Fruit fly (Drosophila melanogaster) whole organism, embryonic: ENCODE results near the gene bol.

Source experiments
- Adf1 ChIP-seq: fragments of 200-800 bp; sonication (Bioruptor generic); IDR thresholded peaks from 2 replicates; pipeline ENCODE4 v1.3.6; 2022; ENCODE audit warnings: missing biosample characterization, missing genetic modification characterization
- BEAF-32 ChIP-seq: fragments of 200-800 bp; sonication (Bioruptor generic); optimal IDR thresholded peaks from 3 replicates; lab custom pipeline; 2017; ENCODE audit warnings: missing biosample characterization, missing genetic modification characterization, mild to moderate bottlenecking, moderate library complexity, missing genetic modification reagents
- CG10321 ChIP-seq: fragments of 200-800 bp; sonication (Bioruptor generic); IDR thresholded peaks from 2 replicates; pipeline ENCODE4 v1.3.6; 2022; ENCODE audit warnings: missing biosample characterization, missing genetic modification characterization
- CG10366 ChIP-seq: fragments of 200-800 bp; sonication (Bioruptor generic); IDR thresholded peaks from 2 replicates; pipeline ENCODE4 v1.3.6; 2022; ENCODE audit warnings: missing biosample characterization, missing genetic modification characterization
- CG11398 ChIP-seq: fragments of 200-800 bp; sonication (Bioruptor generic); optimal IDR thresholded peaks from 2 replicates; lab custom pipeline; 2016; ENCODE audit warnings: missing biosample characterization, missing genetic modification characterization
- CG12299 ChIP-seq: fragments of 200-800 bp; sonication (Bioruptor generic); optimal IDR thresholded peaks from 2 replicates; lab custom pipeline; 2018; ENCODE audit warnings: missing biosample characterization, mild to moderate bottlenecking, missing genetic modification characterization
- CG12942 ChIP-seq: fragments of 200-800 bp; sonication (Bioruptor generic); optimal IDR thresholded peaks from 3 replicates; lab custom pipeline; 2016; ENCODE audit warnings: missing biosample characterization, missing genetic modification characterization
- CG2678 ChIP-seq: fragments of 200-800 bp; sonication (Bioruptor generic); optimal IDR thresholded peaks from 3 replicates; lab custom pipeline; 2019; ENCODE audit warnings: missing biosample characterization, mild to moderate bottlenecking, missing genetic modification characterization, moderate library complexity
- CG30431 ChIP-seq: fragments of 200-800 bp; sonication (Bioruptor generic); optimal IDR thresholded peaks from 2 replicates; lab custom pipeline; 2017; ENCODE audit warnings: missing biosample characterization, missing genetic modification characterization
- CG31441 ChIP-seq: fragments of 200-800 bp; sonication (Bioruptor generic); IDR thresholded peaks from 2 replicates; pipeline ENCODE4 v1.3.6; 2022; ENCODE audit warnings: missing biosample characterization, missing genetic modification characterization
- CG5953 ChIP-seq: fragments of 200-800 bp; sonication (Bioruptor generic); IDR thresholded peaks from 2 replicates; pipeline ENCODE4 v1.3.6; 2022; ENCODE audit warnings: missing biosample characterization, missing genetic modification characterization
- CG6791 ChIP-seq: fragments of 200-800 bp; sonication (Bioruptor generic); IDR thresholded peaks from 3 replicates; pipeline ENCODE4 v1.3.6; 2022; ENCODE audit warnings: missing biosample characterization, missing genetic modification characterization; ENCODE audit not compliant: partially characterized antibody
- CG9797 ChIP-seq: fragments of 200-800 bp; sonication (Bioruptor generic); optimal IDR thresholded peaks from 3 replicates; lab custom pipeline; 2018; ENCODE audit warnings: missing biosample characterization, mild to moderate bottlenecking, missing genetic modification characterization
- Chrac-16 ChIP-seq: fragments of 200-800 bp; sonication (Bioruptor generic); optimal IDR thresholded peaks from 3 replicates; lab custom pipeline; 2016; ENCODE audit warnings: missing biosample characterization, missing genetic modification characterization
- D ChIP-seq, 2 experiments: fragments of 200-800 bp in 1 of 2; fragments of >200 bp in 1 of 2; sonication (Bioruptor generic) in 1 of 2; optimal IDR thresholded peaks; 2 replicates in 1 of 2; 3 replicates in 1 of 2; lab custom pipeline; 2017; ENCODE audit warnings: mild to moderate bottlenecking in 1 of 2, missing biosample characterization in 1 of 2, missing genetic modification characterization in 1 of 2, missing genetic modification reagents in 1 of 2
- Dip3 ChIP-seq: fragments of 200-800 bp; sonication (Bioruptor generic); optimal IDR thresholded peaks from 3 replicates; lab custom pipeline; 2016; ENCODE audit warnings: missing biosample characterization, missing genetic modification characterization
- E2f2 ChIP-seq: fragments of 200-800 bp; sonication (Bioruptor generic); IDR thresholded peaks from 2 replicates; pipeline ENCODE4 v1.3.6; 2022; ENCODE audit warnings: missing biosample characterization, missing genetic modification characterization
- Fer3 ChIP-seq: fragments of 200-800 bp; sonication (Bioruptor generic); optimal IDR thresholded peaks from 2 replicates; lab custom pipeline; 2018; ENCODE audit warnings: missing biosample characterization, mild to moderate bottlenecking, missing genetic modification characterization, moderate library complexity
- Hand ChIP-seq: fragments of 200-800 bp; sonication (Bioruptor generic); optimal IDR thresholded peaks from 2 replicates; lab custom pipeline; 2017; ENCODE audit warnings: mild to moderate bottlenecking, missing biosample characterization, missing genetic modification reagents, missing genetic modification characterization
- Hmr ChIP-seq: fragments of 200-800 bp; sonication (Bioruptor generic); optimal IDR thresholded peaks from 3 replicates; lab custom pipeline; 2017; ENCODE audit warnings: mild to moderate bottlenecking, missing biosample characterization, missing genetic modification reagents, missing genetic modification characterization
- Hr51 ChIP-seq, 2 experiments: fragments of 200-800 bp; sonication (Bioruptor generic); optimal IDR thresholded peaks; 2 replicates in 1 of 2; 3 replicates in 1 of 2; lab custom pipeline; 2016 to 2018; ENCODE audit warnings: missing biosample characterization in 2 of 2, missing genetic modification characterization in 2 of 2, mild to moderate bottlenecking in 1 of 2, moderate library complexity in 1 of 2
- Hr78 ChIP-seq, 2 experiments: fragments of 200-800 bp in 1 of 2; fragments of >200 bp in 1 of 2; sonication (Bioruptor generic) in 1 of 2; optimal IDR thresholded peaks; 2 replicates each; lab custom pipeline; 2017 to 2019; ENCODE audit warnings: missing biosample characterization in 2 of 2, missing genetic modification characterization in 2 of 2, mild to moderate bottlenecking in 1 of 2, moderate library complexity in 1 of 2
- Jarid2 ChIP-seq: fragments of 200-800 bp; sonication (Bioruptor generic); optimal IDR thresholded peaks from 3 replicates; lab custom pipeline; 2017; ENCODE audit warnings: mild to moderate bottlenecking, missing biosample characterization, missing genetic modification reagents, missing genetic modification characterization
- Lhr ChIP-seq: fragments of 200-800 bp; sonication (Bioruptor generic); optimal IDR thresholded peaks from 3 replicates; lab custom pipeline; 2017; ENCODE audit warnings: mild to moderate bottlenecking, missing biosample characterization, missing genetic modification reagents, missing genetic modification characterization
- Lim3 ChIP-seq: fragments of 200-800 bp; sonication (Bioruptor generic); IDR thresholded peaks from 2 replicates; pipeline ENCODE4 v1.3.6; 2022; ENCODE audit warnings: missing biosample characterization, missing genetic modification characterization
- Max ChIP-seq: fragments of 200-800 bp; sonication (Bioruptor generic); optimal IDR thresholded peaks from 2 replicates; lab custom pipeline; 2016; ENCODE audit warnings: missing biosample characterization, mild to moderate bottlenecking, missing genetic modification characterization
- Nf-YA ChIP-seq: fragments of 200-800 bp; sonication (Bioruptor generic); IDR thresholded peaks from 2 replicates; pipeline ENCODE4 v1.3.6; 2022; ENCODE audit warnings: missing biosample characterization, missing genetic modification characterization
- Ravus ChIP-seq: fragments of 200-800 bp; sonication (Bioruptor generic); IDR thresholded peaks from 2 replicates; pipeline ENCODE4 v1.3.6; 2022; ENCODE audit warnings: missing biosample characterization, missing genetic modification characterization
- YL-1 ChIP-seq: fragments of 200-800 bp; sonication (Bioruptor generic); optimal IDR thresholded peaks from 3 replicates; lab custom pipeline; 2017; ENCODE audit warnings: missing biosample characterization, mild to moderate bottlenecking, missing genetic modification characterization
- btn ChIP-seq: fragments of 200-800 bp; sonication (Bioruptor generic); optimal IDR thresholded peaks from 2 replicates; lab custom pipeline; 2016; ENCODE audit warnings: missing biosample characterization, missing genetic modification characterization
- cad ChIP-seq: fragments of >200 bp; optimal IDR thresholded peaks from 2 replicates; lab custom pipeline; 2017; ENCODE audit warnings: missing biosample characterization, missing genetic modification characterization
- cas ChIP-seq: fragments of 200-800 bp; sonication (Bioruptor generic); IDR thresholded peaks from 2 replicates; pipeline ENCODE4 v1.3.6; 2022; ENCODE audit warnings: missing biosample characterization, missing genetic modification characterization
- caup ChIP-seq: fragments of 200-800 bp; sonication (Bioruptor generic); optimal IDR thresholded peaks from 3 replicates; lab custom pipeline; 2017; ENCODE audit warnings: missing biosample characterization, mild to moderate bottlenecking, missing genetic modification characterization, moderate library complexity; ENCODE audit not compliant: severe bottlenecking
- cg ChIP-seq: fragments of 200-800 bp; sonication (Bioruptor generic); optimal IDR thresholded peaks from 3 replicates; lab custom pipeline; 2019; ENCODE audit warnings: missing biosample characterization, mild to moderate bottlenecking, missing genetic modification characterization, moderate library complexity
- fd3F ChIP-seq: fragments of 200-800 bp; sonication (Bioruptor generic); optimal IDR thresholded peaks from 2 replicates; lab custom pipeline; 2018; ENCODE audit warnings: missing biosample characterization, mild to moderate bottlenecking, missing genetic modification characterization, moderate library complexity
- fd64A ChIP-seq: fragments of 200-800 bp; sonication (Bioruptor generic); optimal IDR thresholded peaks from 3 replicates; lab custom pipeline; 2018; ENCODE audit warnings: missing biosample characterization, mild to moderate bottlenecking, missing genetic modification characterization
- gt ChIP-seq: fragments of 200-800 bp; sonication (Bioruptor generic); IDR thresholded peaks from 2 replicates; pipeline ENCODE4 v1.3.6; 2022; ENCODE audit warnings: missing biosample characterization, missing genetic modification characterization
- hth ChIP-seq: fragments of >200 bp; optimal IDR thresholded peaks from 2 replicates; lab custom pipeline; 2017; ENCODE audit warnings: inconsistent platforms
- jing ChIP-seq: fragments of 200-800 bp; sonication (Bioruptor generic); optimal IDR thresholded peaks from 2 replicates; lab custom pipeline; 2018; ENCODE audit warnings: missing biosample characterization, mild to moderate bottlenecking, missing genetic modification characterization
- maf-S ChIP-seq: fragments of 200-800 bp; sonication (Bioruptor generic); optimal IDR thresholded peaks from 2 replicates; lab custom pipeline; 2016; ENCODE audit warnings: missing biosample characterization, missing genetic modification characterization
- org-1 ChIP-seq: fragments of 200-800 bp; sonication (Bioruptor generic); optimal IDR thresholded peaks from 2 replicates; lab custom pipeline; 2017; ENCODE audit warnings: missing biosample characterization, missing genetic modification characterization
- repo ChIP-seq: fragments of 200-800 bp; sonication (Bioruptor generic); optimal IDR thresholded peaks from 2 replicates; lab custom pipeline; 2016; ENCODE audit warnings: missing biosample characterization, missing genetic modification characterization
- sqz ChIP-seq: fragments of 200-800 bp; sonication (Bioruptor generic); optimal IDR thresholded peaks from 3 replicates; lab custom pipeline; 2018; ENCODE audit warnings: missing biosample characterization, mild to moderate bottlenecking, missing genetic modification characterization
- ttk ChIP-seq: fragments of 200-800 bp; sonication (Bioruptor generic); IDR thresholded peaks from 2 replicates; pipeline ENCODE4 v2.1.2; 2022; ENCODE audit warnings: missing biosample characterization, missing genetic modification characterization
- twi ChIP-seq: fragments of 200-800 bp; optimal IDR thresholded peaks from 2 replicates; lab custom pipeline; 2019; ENCODE audit warnings: missing biosample characterization, mild to moderate bottlenecking, missing genetic modification characterization, moderate library complexity
- wdn ChIP-seq: fragments of 200-800 bp; sonication (Bioruptor generic); IDR thresholded peaks from 2 replicates; pipeline ENCODE4 v1.3.6; 2022; ENCODE audit warnings: missing biosample characterization, missing genetic modification characterization
- wor ChIP-seq: fragments of 200-800 bp; sonication (Bioruptor generic); IDR thresholded peaks from 2 replicates; pipeline ENCODE4 v1.3.6; 2022; ENCODE audit warnings: missing biosample characterization, missing genetic modification characterization

Gene bol

DNA sequence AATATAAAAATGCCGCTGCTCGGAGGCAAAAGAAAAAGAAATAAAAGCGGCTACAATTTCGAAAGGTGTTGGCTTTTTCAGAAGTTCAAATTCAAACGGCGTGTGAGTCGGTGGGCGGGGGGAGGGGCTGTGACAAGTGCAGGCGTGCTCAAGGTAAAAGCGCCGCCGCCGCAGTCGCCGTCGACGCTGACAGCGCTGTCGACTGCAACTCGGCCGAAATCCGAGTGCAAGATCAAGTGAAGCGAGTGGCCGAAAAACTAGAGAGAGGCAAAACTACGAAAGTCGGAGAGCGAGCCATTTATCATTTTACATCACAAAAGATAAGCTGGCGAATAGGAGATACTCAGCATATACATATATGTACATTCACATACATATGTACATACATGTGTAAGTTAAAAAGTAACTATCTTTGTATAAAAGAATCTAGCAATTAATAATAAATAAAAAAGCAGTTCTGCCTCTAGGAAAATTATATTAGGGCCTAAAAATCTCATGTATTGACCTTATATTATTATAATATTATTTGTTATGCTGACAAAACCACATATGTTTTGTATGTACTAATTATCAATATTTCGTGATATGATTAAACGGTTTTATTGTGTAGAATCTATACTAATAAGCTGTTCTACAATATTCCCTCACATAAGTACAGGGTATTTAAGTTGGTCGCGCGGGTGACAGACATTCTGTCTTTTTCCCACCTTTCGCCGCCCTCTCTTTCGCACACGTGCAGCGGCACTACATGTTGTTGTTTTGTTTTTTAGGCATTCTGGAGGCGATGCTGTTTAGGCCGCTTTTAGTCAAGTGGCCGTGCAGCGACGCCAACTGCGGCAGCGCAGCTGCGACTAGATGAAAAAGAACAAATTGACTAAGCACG lies 5.3 kb downstream of the bol start (continued):
- TF ChIP-seq Max = peak; percentile 44
- no peak for TF ChIP-seq D (optimal IDR thresholded peaks at IDR 0.05; lab: Kevin White, UChicago)
- TF ChIP-seq D (GFP tag; optimal IDR thresholded peaks at IDR 0.05; lab: Kevin White, UChicago) = peak; percentile 75
- no peak for TF ChIP-seq fd64A
- peak; percentile 23 for TF ChIP-seq CG12942
- TF ChIP-seq E2f2 (GFP tag; lab: Robert Waterston, UW) = peak; percentile 23; the same call in 1 of the 2 replicates
- peak; percentile 42 for TF ChIP-seq Chrac-16
- TF ChIP-seq gt = no peak
- peak; percentile 6 for TF ChIP-seq CG11398 (GFP tag; lab: Kevin White, UChicago)
- peak; percentile 34 for TF ChIP-seq Lhr
- peak; percentile 73 for TF ChIP-seq CG2678
- peak; percentile 8 for TF ChIP-seq jing
- TF ChIP-seq CG12299 (tag; lab: Kevin White, UChicago) = peak; percentile 24
- TF ChIP-seq sqz (GFP tag; lab: Kevin White, UChicago) = peak; percentile 36
- no peak for TF ChIP-seq CG9797 (GFP tag; lab: Kevin White, UChicago)
- 0 out of 2 replicates have a peak, but pooled peaks have one; percentile 20 for TF ChIP-seq Nf-YA (GFP tag; lab: Robert Waterston, UW)
- TF ChIP-seq CG5953 (GFP tag; lab: Robert Waterston, UW) = no peak
- no peak for TF ChIP-seq Ravus (GFP tag; lab: Robert Waterston, UW)
- TF ChIP-seq wdn (GFP tag; lab: Robert Waterston, UW) = no peak
- TF ChIP-seq Hr78 (GFP tag; optimal IDR thresholded peaks at IDR 0.05; lab: Kevin White, UChicago) = peak in 1 of 2 experiments; percentile 44
- no peak for TF ChIP-seq caup (GFP tag; lab: Kevin White, UChicago)
- peak; percentile 55 for TF ChIP-seq CG30431 (GFP tag; lab: Kevin White, UChicago)

DNA sequence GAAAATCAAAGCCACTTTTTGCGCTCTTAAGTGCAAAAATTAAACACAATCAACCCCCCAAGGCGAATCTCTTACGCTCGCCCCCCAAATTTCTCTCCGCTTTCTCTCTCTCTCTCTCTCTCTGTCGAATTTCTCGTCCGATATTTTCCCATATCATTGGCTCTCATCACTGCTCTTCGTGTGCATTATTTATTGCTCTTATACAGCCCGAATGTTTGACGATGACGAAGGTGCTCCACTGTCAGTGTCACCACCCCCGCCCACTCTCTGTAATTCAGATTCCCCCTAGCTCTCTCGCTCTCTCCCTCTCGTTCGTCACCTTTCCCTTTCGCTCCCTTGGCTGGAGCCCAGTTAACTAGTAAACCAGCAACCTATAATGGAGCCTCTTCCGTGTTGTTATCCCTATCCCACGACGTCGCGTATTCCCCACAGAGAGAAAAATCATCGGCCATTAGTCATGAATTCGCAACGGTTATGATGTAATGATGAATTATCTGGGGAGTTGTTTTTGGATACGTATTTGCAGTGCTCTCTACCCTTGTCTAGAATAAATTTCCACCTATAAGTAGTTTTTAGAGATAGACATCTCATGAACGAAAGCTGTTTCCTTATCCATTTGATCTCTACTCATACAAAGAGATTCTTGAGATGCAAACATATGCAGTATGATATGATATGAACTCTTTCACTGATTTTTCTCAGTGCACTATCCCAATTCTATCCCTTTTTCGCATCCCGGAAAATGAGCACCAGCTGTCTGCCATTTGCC lies 6.3 kb downstream of the bol start:
- TF ChIP-seq Lim3 (GFP tag; lab: Robert Waterston, UW) (no peak), wor (GFP tag; lab: Robert Waterston, UW) (0 out of 2 replicates have a peak, but pooled peaks have one; percentile 17), fd3F (GFP tag; lab: Kevin White, UChicago) (peak; percentile 13), CG31441 (peak; percentile 46; the same call in 1 of the 2 replicates), hth (lab: Kevin White, UChicago) (no peak), maf-S (GFP tag; lab: Kevin White, UChicago) (peak; percentile 20), Hr51 (GFP tag; optimal IDR thresholded peaks at IDR 0.05; lab: Kevin White, UChicago) (peak in 1 of 2 experiments; percentile 59), CG6791 (GFP tag; lab: Robert Waterston, UW) (no peak), CG10366 (no peak), twi (tag; lab: Kevin White, UChicago) (peak; percentile 31), ttk (no peak), YL-1 (no peak), Hand (GFP tag; lab: Kevin White, UChicago) (peak; percentile 63), cg (no peak), cas (GFP tag; lab: Robert Waterston, UW) (no peak), repo (GFP tag; lab: Kevin White, UChicago) (peak; percentile 45), Dip3 (peak; percentile 14), CG10321 (GFP tag; lab: Robert Waterston, UW) (no peak), Jarid2 (no peak), btn (GFP tag; lab: Kevin White, UChicago) (peak; percentile 54), Fer3 (tag; lab: Kevin White, UChicago) (peak; percentile 43), Adf1 (GFP tag; lab: Robert Waterston, UW) (no peak; the same call in 1 of the 2 replicates), org-1 (GFP tag; lab: Kevin White, UChicago) (peak; percentile 45), Hmr (GFP tag; lab: Kevin White, UChicago) (peak; percentile 76), BEAF-32 (no peak), cad (GFP tag; lab: Kevin White, UChicago) (no peak)
